Worm (Caenorhabditis elegans): ENCODE results near the gene lron-10.

ce11 chrIII:10642781-10643180, 21.6 kb upstream of the lron-10 start, which contains the start of the genes dhs-11 and orc-1:
- TF ChIP-seq W03F9.2 (tag; optimal IDR thresholded peaks at IDR 0.05): peak; percentile 70
- TF ChIP-seq him-1 (tag; optimal IDR thresholded peaks at IDR 0.05): no peak

Measured in whole organism, L4/young adult.